Worm (Caenorhabditis elegans): Measurements from ENCODE around the gene Y57A10B.7.

The Y57A10B.7 gene

DNA sequence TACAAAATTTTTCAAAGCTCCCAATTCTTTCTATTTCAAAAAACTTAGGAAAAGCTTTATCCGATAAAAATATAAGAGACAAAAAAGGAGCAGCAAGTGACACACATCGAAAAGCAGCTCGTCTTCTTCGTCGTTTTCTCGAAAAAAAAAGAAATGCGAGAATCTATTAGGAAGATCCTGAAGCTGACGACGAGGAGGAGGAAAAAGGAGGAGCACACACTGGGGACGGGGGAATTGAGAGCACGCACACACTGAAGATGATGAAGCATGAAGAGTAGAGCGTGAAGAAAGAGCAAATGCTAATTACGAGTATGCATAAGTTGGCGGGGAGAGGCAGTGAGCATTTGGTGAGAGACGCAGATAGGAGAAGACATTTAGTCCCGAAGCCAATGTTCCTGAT is 19.7 kb downstream of the Y57A10B.7 start:
- peak; percentile 47 for TF ChIP-seq ceh-31 (tag; optimal IDR thresholded peaks at IDR 0.05)
- no peak for TF ChIP-seq hlh-15 (tag; optimal IDR thresholded peaks at IDR 0.05)
- no peak for TF ChIP-seq nfya-1 (tag; optimal IDR thresholded peaks at IDR 0.05)
- TF ChIP-seq unc-42 (tag; optimal IDR thresholded peaks at IDR 0.05) = peak; percentile 63

DNA sequence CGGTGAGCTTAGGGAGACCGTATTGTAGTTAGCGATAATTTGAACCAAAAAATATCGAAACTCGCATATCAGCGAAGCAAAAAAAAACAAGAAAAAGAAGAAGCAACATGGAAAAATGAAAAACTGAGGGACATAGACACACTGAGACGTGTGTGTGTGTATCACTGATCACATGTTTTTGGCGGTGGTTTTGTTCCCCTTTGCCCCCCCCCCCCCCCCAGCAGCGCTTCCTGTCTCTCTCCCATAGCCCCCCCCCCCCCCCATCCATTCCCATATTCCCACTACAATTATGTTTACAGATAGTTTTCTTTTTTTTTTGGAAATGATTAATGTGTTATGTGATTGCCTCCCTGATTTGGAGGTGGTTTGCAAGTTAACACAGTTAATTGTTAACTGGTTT is 24.4 kb downstream of the Y57A10B.7 start:
- no peak for TF ChIP-seq odd-2 (tag; optimal IDR thresholded peaks at IDR 0.05)

DNA sequence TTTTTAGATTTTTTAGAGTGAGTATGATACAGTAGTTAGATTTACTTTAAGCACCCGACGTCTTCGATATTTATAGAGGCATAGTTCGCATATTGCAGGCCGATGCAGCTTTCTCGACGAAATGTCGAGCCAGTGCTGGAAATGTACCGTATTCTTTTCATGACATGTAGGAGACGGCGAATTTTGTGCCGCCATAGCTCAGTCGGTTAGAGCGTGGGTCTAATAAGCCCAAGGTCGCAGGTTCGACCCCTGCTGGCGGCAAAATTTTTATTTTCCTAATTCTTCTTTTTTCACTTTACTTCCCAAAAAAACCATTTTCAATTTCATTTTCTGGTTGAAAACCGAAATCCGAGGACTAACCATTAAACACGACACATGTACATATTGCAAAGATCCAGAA is 31.3 kb downstream of the Y57A10B.7 start:
- TF ChIP-seq C38D4.7 (GFP tag; optimal IDR thresholded peaks at IDR 0.05) = no peak
- no peak for TF ChIP-seq ref-2 (tag; optimal IDR thresholded peaks at IDR 0.05)
- no peak for TF ChIP-seq npax-4 (tag; optimal IDR thresholded peaks at IDR 0.05)
- TF ChIP-seq ets-4 (tag; optimal IDR thresholded peaks at IDR 0.05) = no peak
- no peak for TF ChIP-seq Y22D7AL.16 (tag; optimal IDR thresholded peaks at IDR 0.05)
- no peak for TF ChIP-seq pha-2 (tag; optimal IDR thresholded peaks at IDR 0.05)
- no peak for TF ChIP-seq ceh-34 (tag; optimal IDR thresholded peaks at IDR 0.05)
- TF ChIP-seq hlh-30 (tag; optimal IDR thresholded peaks at IDR 0.05; ENCODE audit: insufficient read depth) = no peak
- TF ChIP-seq unc-86 (tag; optimal IDR thresholded peaks at IDR 0.05) = no peak

ce11 chrII:12353816-12354215 is 39.8 kb downstream of the Y57A10B.7 start:
- TF ChIP-seq unc-55 (GFP tag; optimal IDR thresholded peaks at IDR 0.05) (peak; percentile 96), K02D7.2 (tag; optimal IDR thresholded peaks at IDR 0.05) (no peak)

ce11 chrII:12353104-12353503 is 40.5 kb downstream of the Y57A10B.7 start:
- TF ChIP-seq elt-2 (tag; optimal IDR thresholded peaks at IDR 0.05) (no peak), che-1 (tag; optimal IDR thresholded peaks at IDR 0.05) (no peak), eyg-1 (tag; optimal IDR thresholded peaks at IDR 0.05) (no peak), ceh-48 (tag; optimal IDR thresholded peaks at IDR 0.05) (no peak), madf-2 (tag; optimal IDR thresholded peaks at IDR 0.05) (no peak)

- TF ChIP-seq K09A11.1 (tag; optimal IDR thresholded peaks at IDR 0.05; ENCODE audit: insufficient read depth) (no peak), elt-2 (tag; optimal IDR thresholded peaks at IDR 0.05) (peak; percentile 22)
Measured at ce11 chrII:12352115-12352514, 41.5 kb downstream of the Y57A10B.7 start, which contains the start of gene ras-1. TSS of gene ras-1 (minus strand) at chrII:12352243.

ce11 chrII:12350737-12351275 is 42.8 kb downstream of the Y57A10B.7 start:
- TF ChIP-seq elt-2 (tag; optimal IDR thresholded peaks at IDR 0.05) = peak; percentile 1
- TF ChIP-seq pat-9 (tag; optimal IDR thresholded peaks at IDR 0.05) = no peak
- TF ChIP-seq ceh-45 (GFP tag; IDR thresholded peaks at IDR 0.05) = 0 out of 2 replicates have a peak, but pooled peaks have one; percentile 12
- peak; percentile 17 for TF ChIP-seq nfya-1 (tag; optimal IDR thresholded peaks at IDR 0.05)
- no peak for TF ChIP-seq ceh-18 (tag; optimal IDR thresholded peaks at IDR 0.05)

DNA sequence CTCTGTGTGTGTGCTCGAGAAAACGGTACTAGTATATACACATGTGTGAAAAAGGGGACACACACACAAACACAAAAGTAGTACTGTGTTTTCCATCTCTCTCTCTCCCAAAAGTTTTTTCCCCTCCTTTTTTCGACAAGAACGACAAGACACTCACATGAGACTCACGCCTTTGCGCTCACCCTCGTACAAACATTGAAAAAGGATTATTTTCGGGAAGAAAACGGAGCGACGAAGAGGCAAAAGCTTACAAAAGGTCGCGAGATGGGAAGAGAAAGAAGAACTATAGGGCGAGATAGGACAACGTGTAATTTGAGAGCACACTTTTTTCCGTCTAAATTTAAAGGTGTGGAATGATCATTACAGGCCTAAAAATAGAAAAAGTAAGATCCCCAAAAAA is 43.7 kb downstream of the Y57A10B.7 start:
- TF ChIP-seq C38D4.7 (GFP tag; optimal IDR thresholded peaks at IDR 0.05) (no peak), T23F11.4 (GFP tag; optimal IDR thresholded peaks at IDR 0.05) (no peak), fkh-6 (tag; optimal IDR thresholded peaks at IDR 0.05) (no peak), pag-3 (tag; optimal IDR thresholded peaks at IDR 0.05; ENCODE audit: borderline replicate concordance) (no peak), C08G9.2 (tag; optimal IDR thresholded peaks at IDR 0.05) (no peak), pax-1 (tag; optimal IDR thresholded peaks at IDR 0.05) (no peak), ceh-30 (tag; optimal IDR thresholded peaks at IDR 0.05) (no peak), lin-11 (tag; optimal IDR thresholded peaks at IDR 0.05) (no peak), ceh-31 (tag; optimal IDR thresholded peaks at IDR 0.05) (no peak), unc-3 (GFP tag; conservative IDR thresholded peaks at IDR 0.05) (no peak), unc-3 (tag; optimal IDR thresholded peaks at IDR 0.05) (no peak), ahr-1 (tag; optimal IDR thresholded peaks at IDR 0.05) (no peak), ceh-14 (tag; optimal IDR thresholded peaks at IDR 0.05) (no peak), dve-1 (tag; optimal IDR thresholded peaks at IDR 0.05) (no peak), syd-9 (tag; optimal IDR thresholded peaks at IDR 0.05) (no peak), unc-55 (GFP tag; optimal IDR thresholded peaks at IDR 0.05) (no peak), ets-4 (tag; optimal IDR thresholded peaks at IDR 0.05) (no peak)

Data from whole organism, late embryonic.